Worm (Caenorhabditis elegans) whole organism, young adult: ENCODE results near the gene ift-139.

Experiments used
- F22D6.2 ChIP-seq: sonication (generic microtip); optimal IDR thresholded peaks from 2 replicates; lab custom pipeline; 2016; ENCODE audit warnings: mild to moderate bottlenecking, missing genetic modification characterization, missing compliant biosample characterization
- F49E8.2 ChIP-seq: sonication (generic microtip); optimal IDR thresholded peaks from 3 replicates; lab custom pipeline; 2017; ENCODE audit warnings: missing genetic modification characterization, mild to moderate bottlenecking, missing compliant biosample characterization, antibody characterized with exemption, moderate library complexity; ENCODE audit not compliant: insufficient read depth
- Y56A3A.18 ChIP-seq: fragments of 200-800 bp; sonication (Bioruptor generic); IDR thresholded peaks from 2 replicates; pipeline ENCODE4 v1.3.6; 2022; ENCODE audit warnings: missing genetic modification reagents, missing genetic modification characterization, missing compliant biosample characterization
- atf-7 ChIP-seq: sonication (generic microtip); optimal IDR thresholded peaks from 2 replicates; lab custom pipeline; 2017; ENCODE audit warnings: mild to moderate bottlenecking, missing genetic modification characterization, missing compliant biosample characterization
- ceh-40 ChIP-seq: fragments of 200-800 bp; sonication (Bioruptor generic); IDR thresholded peaks from 2 replicates; pipeline ENCODE4 v1.3.6; 2022; ENCODE audit warnings: missing genetic modification characterization, missing compliant biosample characterization
- chd-7 ChIP-seq: sonication (generic microtip); optimal IDR thresholded peaks from 2 replicates; lab custom pipeline; 2016; ENCODE audit warnings: mild to moderate bottlenecking, missing genetic modification characterization, moderate library complexity, missing compliant biosample characterization
- ekl-4 ChIP-seq: fragments of 200-800 bp; sonication (Bioruptor generic); IDR thresholded peaks from 2 replicates; pipeline ENCODE4 v1.3.6; 2022; ENCODE audit warnings: missing genetic modification reagents, missing genetic modification characterization, missing compliant biosample characterization
- gei-17 ChIP-seq: fragments of 200-800 bp; sonication (Bioruptor generic); optimal IDR thresholded peaks from 2 replicates; lab custom pipeline; 2018; ENCODE audit warnings: mild to moderate bottlenecking, missing genetic modification characterization, missing compliant biosample characterization
- him-1 ChIP-seq: sonication (generic microtip); optimal IDR thresholded peaks from 2 replicates; lab custom pipeline; 2016; ENCODE audit warnings: missing genotype, missing genetic modification reagents, missing genetic modification characterization, missing compliant biosample characterization
- hlh-26 ChIP-seq: fragments of 200-800 bp; sonication (Bioruptor generic); conservative IDR thresholded peaks from 2 replicates; pipeline ENCODE4 v1.3.6; 2022; ENCODE audit warnings: missing genetic modification reagents, missing genetic modification characterization, missing compliant biosample characterization
- hrde-1 ChIP-seq: sonication (generic microtip); optimal IDR thresholded peaks from 2 replicates; lab custom pipeline; 2016; ENCODE audit warnings: missing genetic modification characterization, mild to moderate bottlenecking, missing compliant biosample characterization, moderate library complexity, missing genotype, missing genetic modification reagents, borderline replicate concordance
- nhr-179 ChIP-seq: sonication (generic microtip); optimal IDR thresholded peaks from 2 replicates; lab custom pipeline; 2016; ENCODE audit warnings: mild to moderate bottlenecking, missing genetic modification characterization, missing compliant biosample characterization

DNA sequence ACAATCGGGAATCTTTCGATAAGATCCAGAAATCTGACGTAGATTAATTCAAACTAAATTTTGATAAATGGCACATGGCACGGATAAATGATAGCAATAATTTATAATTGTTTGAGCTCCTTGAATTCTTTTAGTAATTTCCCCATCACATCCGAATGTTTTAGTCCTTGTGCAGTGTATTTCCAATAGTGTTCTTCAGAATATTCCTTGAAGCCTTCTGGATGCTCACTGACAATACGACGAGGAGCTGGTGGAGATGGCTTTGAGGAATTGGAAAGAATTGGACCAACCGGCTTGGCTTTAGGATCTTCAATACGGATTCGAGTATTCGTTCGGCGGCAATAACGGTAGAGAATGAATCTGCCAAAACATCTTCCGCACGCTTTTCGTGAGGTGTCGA lies 32.8 kb downstream of the ift-139 start:
- no peak for TF ChIP-seq F49E8.2
- TF ChIP-seq gei-17 (GFP tag; lab: Kevin White, UChicago) = no peak
- TF ChIP-seq hlh-26 (GFP tag; lab: Robert Waterston, UW) = no peak
- TF ChIP-seq Y56A3A.18 (GFP tag; lab: Robert Waterston, UW) = no peak
- 0 out of 2 replicates have a peak, but pooled peaks have one; percentile 24 for TF ChIP-seq ekl-4 (GFP tag; lab: Robert Waterston, UW)
- no peak for TF ChIP-seq nhr-179
- TF ChIP-seq chd-7 (tag; lab: Kevin White, UChicago) = peak; percentile 5
- no peak for TF ChIP-seq F22D6.2 (tag; lab: Kevin White, UChicago)
- TF ChIP-seq him-1 (tag; lab: Kevin White, UChicago) = no peak
- no peak for TF ChIP-seq hrde-1
- no peak for TF ChIP-seq atf-7
- TF ChIP-seq ceh-40 (GFP tag; lab: Robert Waterston, UW) = no peak
